Worm (Caenorhabditis elegans) whole organism, L3 larva: ENCODE measurements around the gene F59B10.2.

Source experiments
- aly-2 ChIP-seq: fragments of 150-350 bp; optimal IDR thresholded peaks from 2 replicates; lab custom pipeline; 2014; ENCODE audit warnings: missing biosample characterization, missing genetic modification characterization
- ceh-82 ChIP-seq: fragments of 150-350 bp; optimal IDR thresholded peaks from 2 replicates; lab custom pipeline; 2014; ENCODE audit warnings: missing biosample characterization, missing genetic modification characterization
- ceh-9 ChIP-seq: sonication (generic microtip); optimal IDR thresholded peaks from 2 replicates; lab custom pipeline; 2018; ENCODE audit warnings: missing biosample characterization, missing genetic modification characterization
- egl-27 ChIP-seq: sonication (generic microtip); optimal IDR thresholded peaks from 4 replicates; lab custom pipeline; 2017; ENCODE audit warnings: missing biosample characterization, missing genetic modification reagents, missing genetic modification characterization
- lin-39 ChIP-seq: fragments of 150-350 bp; optimal IDR thresholded peaks from 2 replicates; lab custom pipeline; 2018; ENCODE audit warnings: missing biosample characterization, missing genetic modification reagents, missing genetic modification characterization
- nhr-23 ChIP-seq: fragments of 150-350 bp; optimal IDR thresholded peaks from 2 replicates; lab custom pipeline; 2014; ENCODE audit warnings: missing biosample characterization, missing genetic modification reagents, missing genetic modification characterization
- snpc-4 ChIP-seq: fragments of 150-350 bp; optimal IDR thresholded peaks from 2 replicates; lab custom pipeline; 2014; ENCODE audit warnings: missing biosample characterization, missing genetic modification characterization

ce11 chrII:10554972-10555371 is 45.3 kb upstream of the F59B10.2 start, which contains the start of gene mnk-1:
- no peak for TF ChIP-seq ceh-82 (tag; lab: Kevin White, UChicago)
- no peak for TF ChIP-seq aly-2 (tag; lab: Kevin White, UChicago)
- no peak for TF ChIP-seq nhr-23 (tag; lab: Kevin White, UChicago)
- TF ChIP-seq ceh-9 (tag; lab: Kevin White, UChicago): no peak
- TF ChIP-seq lin-39 (tag; lab: Kevin White, UChicago): no peak
- TF ChIP-seq snpc-4: no peak
- no peak for TF ChIP-seq egl-27 (tag; lab: Kevin White, UChicago)
